Worm (Caenorhabditis elegans): ENCODE measurements around the gene F09C6.14.

- no peak for TF ChIP-seq tbx-8 (GFP tag; optimal IDR thresholded peaks at IDR 0.05)
- no peak for TF ChIP-seq mep-1 (tag; optimal IDR thresholded peaks at IDR 0.05)
- TF ChIP-seq nhr-237 (tag; optimal IDR thresholded peaks at IDR 0.05) = no peak
Observed at ce11 chrV:16857977-16858479, 22.8 kb upstream of the F09C6.14 start, which contains the start of the genes clec-31 and clec-22.
